Fruit fly (Drosophila melanogaster) whole organism, larva: Measurements from ENCODE around the gene tkv.

Source experiments
- noc ChIP-seq: fragments of 200-800 bp; sonication (Bioruptor generic); optimal IDR thresholded peaks from 3 replicates; lab custom pipeline; 2019; ENCODE audit warnings: missing biosample characterization, mild to moderate bottlenecking, missing genetic modification characterization, moderate library complexity

tkv gene

DNA sequence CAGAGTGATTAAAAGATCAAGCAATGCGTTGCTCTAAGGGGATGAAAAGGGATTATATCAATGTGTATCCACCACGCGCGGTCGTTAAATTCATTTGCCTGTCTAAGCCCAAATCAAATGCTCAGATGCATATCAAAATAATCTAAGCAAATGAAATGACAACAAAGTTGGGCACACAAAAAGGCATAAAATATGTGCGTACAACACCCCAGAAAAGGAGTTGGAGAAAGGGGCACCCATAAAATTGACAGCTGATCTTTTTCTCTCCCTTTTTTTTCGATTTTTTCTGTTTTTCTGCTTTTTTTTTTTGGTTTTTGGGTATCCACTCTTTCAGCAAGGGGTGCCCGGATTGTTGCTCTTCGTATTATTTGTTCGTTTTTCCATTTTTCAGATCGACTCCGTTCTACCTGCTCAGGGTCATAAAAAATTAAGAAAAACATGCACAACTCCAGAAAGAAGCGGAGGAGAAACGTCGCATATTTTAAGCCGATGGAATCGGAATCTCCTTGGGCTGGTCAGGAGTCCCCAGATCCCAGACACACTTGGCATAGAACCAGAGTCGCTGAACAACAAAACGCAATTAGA, 36.4 kb downstream of the tkv start:
- TF ChIP-seq noc (tag; lab: Kevin White, UChicago): no peak

DNA sequence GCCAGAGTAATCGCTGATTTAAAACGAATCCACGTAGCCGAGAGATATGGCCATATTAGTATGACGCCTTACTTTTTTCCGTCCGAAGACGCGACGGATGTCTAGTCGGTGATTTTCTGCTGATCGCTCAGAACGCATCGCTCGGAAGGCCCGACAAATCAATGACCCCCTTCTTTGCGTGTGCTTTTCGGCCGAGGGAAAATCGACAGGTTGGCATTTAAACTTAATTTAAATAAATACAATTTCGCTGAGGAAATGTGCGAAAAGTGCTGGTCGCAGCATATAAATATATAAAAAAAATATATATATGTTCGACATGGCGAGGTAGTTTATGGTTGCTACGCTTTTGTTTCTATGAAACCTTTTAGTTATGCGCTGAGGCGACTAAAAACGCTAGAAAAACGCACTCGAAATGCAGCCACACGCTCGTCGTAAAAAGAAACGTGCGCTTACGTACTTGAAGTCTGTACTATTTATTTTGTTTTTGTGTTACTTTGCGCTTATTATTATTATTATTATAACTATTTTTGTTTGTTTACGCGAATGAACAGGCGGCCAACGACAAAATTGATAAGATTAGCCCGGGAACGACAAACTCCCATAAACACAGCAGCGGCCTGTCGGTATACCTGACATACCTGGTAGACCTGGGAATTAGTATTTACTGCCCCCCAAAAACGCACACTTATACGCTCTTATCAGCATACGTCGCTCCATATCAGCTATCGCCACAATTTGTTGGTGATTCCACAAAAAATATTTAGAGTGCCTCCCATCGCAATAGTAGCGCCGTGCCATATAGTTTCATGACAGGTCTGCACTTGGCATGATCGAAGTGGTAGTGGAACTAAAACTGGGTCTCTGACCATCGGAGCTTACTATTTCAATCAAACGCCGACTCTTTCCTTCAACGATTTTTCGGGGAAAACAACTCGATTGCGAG, 37.9 kb downstream of the tkv start:
- TF ChIP-seq noc (tag; lab: Kevin White, UChicago): peak; percentile 95

DNA sequence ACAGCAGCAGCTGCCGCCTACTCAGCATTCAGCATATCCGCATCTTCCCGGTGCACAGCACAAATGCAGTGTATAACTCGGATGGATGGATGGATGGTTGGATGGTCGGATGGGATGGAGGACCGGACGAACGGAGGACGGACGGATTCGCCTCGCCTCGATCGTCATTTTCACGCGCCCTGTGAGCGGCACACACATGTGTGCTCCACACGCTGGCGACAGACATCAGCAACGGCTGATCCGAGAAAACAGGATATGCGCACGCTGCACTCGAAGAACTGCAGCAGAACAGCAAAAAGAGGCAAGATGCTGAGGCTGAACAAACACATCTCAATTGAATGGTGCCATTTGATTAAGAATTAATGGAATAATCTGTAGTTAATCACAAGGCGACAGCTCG, 39.0 kb downstream of the tkv start:
- TF ChIP-seq noc (tag; lab: Kevin White, UChicago): no peak

DNA sequence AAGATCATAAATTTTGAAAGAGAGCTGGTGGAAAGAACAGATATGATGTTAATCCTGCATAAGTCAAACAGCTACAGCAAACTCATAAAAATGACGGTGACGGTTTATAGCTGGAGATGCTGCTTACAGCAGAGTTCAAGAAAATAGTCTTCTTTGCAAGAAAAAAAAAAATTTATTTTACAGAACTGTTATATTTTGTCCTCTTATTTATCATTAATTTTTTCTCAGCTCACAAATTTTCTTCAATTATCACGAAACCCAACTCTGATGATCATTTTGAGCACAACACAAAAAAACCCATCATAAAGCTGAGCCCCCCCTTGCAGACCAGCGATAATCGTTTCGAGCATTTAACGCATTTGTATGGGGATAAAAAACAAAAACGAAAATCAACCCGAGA, 39.7 kb downstream of the tkv start:
- no peak for TF ChIP-seq noc (tag; lab: Kevin White, UChicago)

DNA sequence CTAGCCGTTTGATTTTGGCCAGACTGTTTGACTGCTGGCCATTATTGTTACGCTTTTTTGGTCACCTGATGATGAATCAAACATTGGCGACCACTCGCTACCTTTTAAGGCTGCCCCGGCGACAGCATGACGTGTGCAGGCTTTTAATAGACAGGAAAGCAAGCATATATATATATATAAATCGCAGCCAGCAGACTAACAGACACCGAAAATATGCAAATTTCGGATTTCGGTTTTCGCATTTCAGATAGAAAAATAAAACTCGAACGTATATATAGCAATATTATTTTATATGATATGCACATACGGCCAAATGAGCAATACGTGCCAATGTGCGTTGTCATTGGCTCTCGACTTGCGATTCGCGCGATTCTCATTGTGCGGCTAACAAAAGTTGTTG, 40.4 kb downstream of the tkv start:
- no peak for TF ChIP-seq noc (tag; lab: Kevin White, UChicago)

DNA sequence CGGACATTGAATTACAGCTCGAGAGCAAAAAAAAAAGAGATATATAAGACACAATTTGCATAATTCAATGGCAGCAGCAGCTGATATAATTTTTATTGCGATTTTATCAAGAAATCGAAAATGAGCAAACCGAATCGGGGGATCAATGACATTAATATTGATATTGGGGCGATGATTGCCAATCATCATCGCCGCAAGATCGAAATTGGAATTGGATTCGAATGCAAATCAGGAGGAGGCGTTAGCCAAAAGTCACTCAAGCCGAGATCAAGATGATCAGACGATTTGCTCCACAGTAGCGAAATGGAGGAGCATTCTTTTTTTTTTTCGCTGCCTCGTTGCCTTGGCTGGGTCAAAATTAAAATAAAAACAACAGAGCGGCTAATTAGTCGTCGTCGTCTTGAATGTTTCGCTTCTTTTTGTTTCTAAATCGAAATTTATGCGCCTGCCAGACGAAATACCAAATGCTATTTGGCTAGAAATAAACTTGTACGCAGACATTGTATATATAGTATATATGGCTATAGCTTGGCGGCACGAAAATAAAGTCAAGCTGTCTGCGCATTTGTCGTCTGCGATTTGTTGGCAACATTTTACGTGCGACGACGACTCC, 41.3 kb downstream of the tkv start:
- no peak for TF ChIP-seq noc (tag; lab: Kevin White, UChicago)

DNA sequence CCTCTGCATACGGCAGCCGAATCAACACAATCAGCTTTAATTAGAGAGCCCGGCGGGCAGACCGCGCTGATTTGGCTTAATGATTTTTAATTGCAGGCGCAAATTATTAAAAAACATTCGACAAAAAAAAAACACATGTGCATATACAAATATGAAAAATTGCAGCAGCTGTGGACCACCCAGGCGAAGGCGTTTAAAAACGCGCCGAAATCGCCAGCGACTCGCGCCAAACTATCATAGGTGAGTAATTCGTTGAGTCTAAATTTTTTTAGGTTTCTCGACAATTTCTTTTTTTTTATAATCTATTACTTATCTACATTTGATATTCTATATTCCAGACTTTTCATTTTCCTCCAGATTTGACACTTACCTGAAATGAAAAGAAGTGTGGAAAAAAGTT, 41.9 kb downstream of the tkv start:
- TF ChIP-seq noc (tag; lab: Kevin White, UChicago): no peak

DNA sequence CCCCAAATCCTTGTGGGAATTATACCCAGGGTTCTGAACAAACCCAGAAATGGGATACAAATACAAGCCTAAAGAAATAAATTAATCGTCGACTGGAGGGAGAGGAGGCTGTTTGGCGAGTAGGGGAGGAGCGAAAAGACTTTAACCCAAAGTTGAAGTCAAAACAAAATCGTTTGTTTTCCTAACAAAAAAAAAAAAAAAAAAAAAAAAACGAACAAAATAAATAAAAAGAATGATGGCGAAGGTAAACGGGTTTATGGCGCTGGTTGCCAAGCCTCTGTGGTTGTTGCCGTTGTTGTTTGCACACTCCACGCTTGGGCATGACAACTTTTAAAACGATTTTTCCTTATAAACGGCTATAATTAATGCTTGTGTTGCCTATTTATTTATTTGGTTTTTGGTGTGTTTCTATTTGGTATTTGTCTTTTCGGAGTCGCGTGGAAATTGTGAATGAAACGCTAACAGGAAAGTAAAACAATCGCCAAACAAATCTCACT, 42.6 kb downstream of the tkv start:
- no peak for TF ChIP-seq noc (tag; lab: Kevin White, UChicago)

dm6 chr2L:5226891-5227554, 44.2 kb downstream of the tkv start:
- TF ChIP-seq noc (tag; lab: Kevin White, UChicago): no peak

DNA sequence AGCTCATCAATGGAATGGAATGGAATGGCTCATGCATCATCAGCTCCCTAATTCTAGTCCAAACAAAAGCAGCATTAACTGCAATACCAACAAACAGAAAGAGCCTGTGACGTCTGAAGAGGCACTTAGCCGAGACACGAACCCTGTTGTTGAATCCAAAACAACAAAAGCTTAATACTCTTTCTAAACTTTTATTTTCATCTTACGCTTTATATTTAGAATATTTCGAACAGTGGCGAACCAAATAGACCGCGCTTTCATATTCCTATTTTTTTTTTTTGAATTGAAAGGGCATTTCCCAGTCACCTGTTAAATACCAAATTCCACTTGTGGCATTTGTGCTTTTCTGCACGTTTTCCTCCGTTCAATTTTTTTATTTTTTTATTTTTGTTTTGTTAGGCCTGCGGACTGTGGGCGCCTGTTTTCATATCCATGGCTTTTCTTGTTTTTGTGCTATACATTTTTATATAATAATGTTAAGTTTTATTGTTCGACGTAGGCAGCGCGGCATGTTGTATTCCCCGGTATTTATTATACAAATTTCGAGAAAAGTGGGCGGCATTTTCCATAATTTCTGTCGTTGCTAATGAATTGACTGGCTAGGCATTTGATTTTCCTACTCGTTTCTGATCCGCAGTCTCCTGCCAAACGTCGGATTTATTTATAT, 45.5 kb downstream of the tkv start:
- TF ChIP-seq noc (tag; lab: Kevin White, UChicago): no peak

DNA sequence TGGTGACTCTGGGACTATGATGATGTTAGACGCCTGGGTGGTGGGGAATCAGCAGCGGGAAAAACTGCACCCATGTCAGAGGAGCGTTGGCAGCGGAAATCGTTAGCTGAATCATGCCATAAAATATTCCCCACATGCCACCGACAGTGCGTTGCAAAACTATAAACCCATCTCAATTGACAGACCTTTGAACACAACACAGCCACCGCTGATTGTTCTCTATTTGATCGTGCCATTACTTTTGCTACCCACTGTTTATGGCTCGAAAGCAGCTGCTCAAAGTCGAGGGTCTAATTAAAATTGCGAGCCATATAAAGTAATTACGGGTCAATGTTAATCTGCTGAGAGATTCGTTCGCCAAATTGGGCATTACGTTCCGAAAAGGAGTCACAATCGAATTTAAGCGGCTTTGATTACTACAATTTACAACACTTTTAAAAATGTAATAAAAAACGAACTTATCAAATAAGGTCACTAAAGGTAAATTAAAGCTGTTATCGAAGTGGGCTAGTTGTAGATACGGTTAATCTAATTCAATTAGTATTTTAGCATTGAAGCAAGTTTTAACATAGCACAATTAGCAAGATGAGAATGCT, 46.4 kb downstream of the tkv start:
- no peak for TF ChIP-seq noc (tag; lab: Kevin White, UChicago)

- no peak for TF ChIP-seq noc (tag; lab: Kevin White, UChicago)
These were observed 47.9 kb downstream of the tkv start for dm6 chr2L:5223317-5223716.

dm6 chr2L:5216442-5216841, 54.7 kb downstream of the tkv start, which contains the start of the genes CG14034 and TpnC25D:
CG14034 (minus strand) TSS chr2L:5216542.
TpnC25D (plus strand) TSS chr2L:5216701.
- no peak for TF ChIP-seq noc (tag; lab: Kevin White, UChicago)

DNA sequence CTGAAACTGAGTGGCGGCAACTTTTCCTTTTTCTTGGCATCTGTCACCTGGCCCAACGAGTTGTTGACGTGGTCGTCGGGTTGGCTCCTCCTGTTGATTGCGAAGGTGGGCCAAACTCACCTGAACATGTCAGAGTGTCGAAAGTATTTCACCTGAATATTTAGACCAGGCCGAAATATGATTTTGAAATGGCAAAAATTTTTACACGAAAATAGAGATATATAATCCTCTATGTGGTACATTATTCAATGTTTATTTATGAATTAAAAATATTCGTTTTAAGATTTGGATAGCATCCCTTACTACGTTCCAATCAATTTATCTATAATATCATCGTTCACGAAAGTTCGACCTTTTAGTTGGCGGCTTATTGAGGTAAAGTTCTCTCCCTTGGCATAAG, 56.2 kb downstream of the tkv start, which contains the start of gene CG7742:
Gene CG7742 (minus strand): TSS at position 101 of the 400 bp plus-strand sequence.
- no peak for TF ChIP-seq noc (tag; lab: Kevin White, UChicago)

- no peak for TF ChIP-seq noc (tag; lab: Kevin White, UChicago)
These were observed 60.2 kb downstream of the tkv start for dm6 chr2L:5210946-5211345.
